Fruit fly (Drosophila melanogaster): ENCODE results near the gene Naa20B.

Gene Naa20B

DNA sequence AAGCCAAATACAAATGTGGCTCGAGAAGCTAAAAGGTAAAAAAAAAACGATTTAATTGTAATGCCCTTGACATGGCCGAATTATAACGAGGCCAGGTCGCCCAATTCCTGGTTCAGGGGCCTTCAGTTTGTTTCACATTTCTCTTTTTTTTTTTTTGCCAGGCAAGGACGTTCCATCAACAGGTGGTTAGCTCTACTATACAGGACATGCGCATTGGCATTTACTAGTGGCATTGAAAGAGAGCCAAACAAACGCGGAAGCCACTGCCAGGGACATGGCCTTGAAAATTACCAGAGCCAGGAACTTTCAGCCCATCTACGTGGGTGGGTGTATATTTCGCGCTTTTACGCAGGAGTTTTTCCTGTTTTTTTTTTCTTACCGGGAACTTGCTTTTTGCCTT is 28.5 kb downstream of the Naa20B start (continued):
- TF ChIP-seq stc (GFP tag; IDR thresholded peaks at IDR 0.05) (no peak), D19A (tag; optimal IDR thresholded peaks at IDR 0.05) (no peak), Med (GFP tag) (no peak), z (GFP tag; IDR thresholded peaks at IDR 0.05) (no peak), Myb (GFP tag; optimal IDR thresholded peaks at IDR 0.05) (no peak), CG12155 (GFP tag; optimal IDR thresholded peaks at IDR 0.05) (no peak)

DNA sequence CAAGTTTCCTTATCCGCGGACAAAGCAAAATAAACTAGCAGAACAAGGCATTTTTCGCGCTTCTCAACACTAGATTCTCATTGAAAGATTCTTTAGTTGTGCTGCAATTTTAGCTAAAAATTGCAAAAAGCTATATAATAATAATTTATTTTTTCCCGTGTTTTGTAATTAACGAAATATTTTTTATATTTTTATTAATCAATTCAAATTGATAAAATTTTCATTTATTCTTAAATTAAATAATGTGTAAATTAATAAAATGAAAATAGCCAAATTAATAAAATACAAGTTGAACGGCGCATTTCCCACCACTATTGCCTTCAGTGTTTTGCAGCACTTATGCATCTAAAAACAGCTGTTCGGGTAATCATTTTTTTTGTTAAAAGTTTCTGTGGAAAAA is 29.2 kb downstream of the Naa20B start, which contains the start of the genes Drep4 and Uvrag:
TSS of gene Drep4 (minus strand) at position 7 of the 400 bp plus-strand sequence.
TSS of gene Uvrag (plus strand) at position 322 of the 400 bp plus-strand sequence.
- TF ChIP-seq CG8388 (GFP tag; optimal IDR thresholded peaks at IDR 0.05) (peak; percentile 50), CG31365 (tag; optimal IDR thresholded peaks at IDR 0.05) (no peak), CG11723 (GFP tag; optimal IDR thresholded peaks at IDR 0.05) (peak; percentile 17), pnt (GFP tag; optimal IDR thresholded peaks at IDR 0.05) (no peak), CG6272 (GFP tag; IDR thresholded peaks at IDR 0.05) (peak; percentile 59), CG10654 (GFP tag; optimal IDR thresholded peaks at IDR 0.05) (peak; percentile 30), CG2116 (GFP tag; optimal IDR thresholded peaks at IDR 0.05) (peak; percentile 57), mirr (GFP tag; optimal IDR thresholded peaks at IDR 0.05) (no peak), NFAT (GFP tag; IDR thresholded peaks at IDR 0.05) (peak; percentile 44; the same call in 1 of the 2 replicates), Ssrp (tag; optimal IDR thresholded peaks at IDR 0.05) (peak; percentile 74), HHEX (GFP tag; optimal IDR thresholded peaks at IDR 0.05) (peak; percentile 33), CG15601 (tag; optimal IDR thresholded peaks at IDR 0.05) (peak; percentile 87), CG17186 (GFP tag; optimal IDR thresholded peaks at IDR 0.05) (no peak), CG1832 (GFP tag; optimal IDR thresholded peaks at IDR 0.05) (no peak), tll (GFP tag; optimal IDR thresholded peaks at IDR 0.05) (peak in 1 of 2 experiments; percentile 12), CG13424 (tag; optimal IDR thresholded peaks at IDR 0.05) (peak; percentile 80), gro (GFP tag; optimal IDR thresholded peaks at IDR 0.05) (no peak), grau (tag; optimal IDR thresholded peaks at IDR 0.05) (peak; percentile 80), tgo (GFP tag; IDR thresholded peaks at IDR 0.05) (peak; percentile 69; the same call in 2 of the 3 replicates), CG10431 (GFP tag; optimal IDR thresholded peaks at IDR 0.05) (peak; percentile 26), dmrt99B (tag; optimal IDR thresholded peaks at IDR 0.05) (no peak), p53 (GFP tag; optimal IDR thresholded peaks at IDR 0.05) (no peak), klu (GFP tag; IDR thresholded peaks at IDR 0.05) (peak; percentile 56; the same call in 1 of the 2 replicates), BEAF-32 (GFP tag; optimal IDR thresholded peaks at IDR 0.05) (peak; percentile 33), YL-1 (GFP tag; optimal IDR thresholded peaks at IDR 0.05) (peak; percentile 50), dmrt11E (tag; optimal IDR thresholded peaks at IDR 0.05) (peak; percentile 79), ato (GFP tag; IDR thresholded peaks at IDR 0.05; ENCODE audit: partially characterized antibody) (no peak), CG11247 (GFP tag; IDR thresholded peaks at IDR 0.05) (0 out of 2 replicates have a peak, but pooled peaks have one; percentile 15), mld (GFP tag; IDR thresholded peaks at IDR 0.05; ENCODE audit: partially characterized antibody) (no peak), dysf (GFP tag; IDR thresholded peaks at IDR 0.05) (peak; percentile 67; the same call in 2 of the 3 replicates), CG6683 (GFP tag; optimal IDR thresholded peaks at IDR 0.05) (no peak), slbo (GFP tag; IDR thresholded peaks at IDR 0.05) (peak; percentile 83), scrt (GFP tag; optimal IDR thresholded peaks at IDR 0.05) (peak; percentile 36), Chrac-16 (GFP tag; optimal IDR thresholded peaks at IDR 0.05) (peak; percentile 62), CG12155 (GFP tag; optimal IDR thresholded peaks at IDR 0.05) (peak; percentile 68), CG2202 (tag; optimal IDR thresholded peaks at IDR 0.05) (no peak), CG30403 (GFP tag; optimal IDR thresholded peaks at IDR 0.05) (peak; percentile 85), CG13775 (GFP tag; optimal IDR thresholded peaks at IDR 0.05) (peak; percentile 77), crc (GFP tag; optimal IDR thresholded peaks at IDR 0.05) (no peak), Drgx (GFP tag; IDR thresholded peaks at IDR 0.05) (0 out of 2 replicates have a peak, but pooled peaks have one; percentile 19), CG13296 (GFP tag; optimal IDR thresholded peaks at IDR 0.05) (peak; percentile 66), CG16815 (GFP tag; optimal IDR thresholded peaks at IDR 0.05) (peak; percentile 43), Opbp (GFP tag; IDR thresholded peaks at IDR 0.05; ENCODE audit: partially characterized antibody) (no peak)

All from whole organism, embryonic.